Worm (Caenorhabditis elegans): ENCODE results near the gene cln-3.1.
"Not testable (repeated sequence)": the region's sequence is repeated elsewhere in the genome, so short reads cannot be mapped to it uniquely, and the experiment has no call there.

The cln-3.1 gene

ce11 chrV:11290888-11291287 is 25.4 kb upstream of the cln-3.1 start, which contains the start of gene C03E10.1:
Gene C03E10.1 (plus strand): TSS chrV:11291188.
- TF ChIP-seq nhr-76 (tag; optimal IDR thresholded peaks at IDR 0.05): no peak

- not testable (repeated sequence) for TF ChIP-seq snpc-4 (tag; optimal IDR thresholded peaks at IDR 0.05); nhr-42 (GFP tag; IDR thresholded peaks at IDR 0.05); saeg-2 (GFP tag; IDR thresholded peaks at IDR 0.05)
Measured at ce11 chrV:11286114-11286513, 20.7 kb upstream of the cln-3.1 start, which contains the start of gene C03E10.3. Gene C03E10.3 (plus strand): TSS chrV:11286414.

DNA sequence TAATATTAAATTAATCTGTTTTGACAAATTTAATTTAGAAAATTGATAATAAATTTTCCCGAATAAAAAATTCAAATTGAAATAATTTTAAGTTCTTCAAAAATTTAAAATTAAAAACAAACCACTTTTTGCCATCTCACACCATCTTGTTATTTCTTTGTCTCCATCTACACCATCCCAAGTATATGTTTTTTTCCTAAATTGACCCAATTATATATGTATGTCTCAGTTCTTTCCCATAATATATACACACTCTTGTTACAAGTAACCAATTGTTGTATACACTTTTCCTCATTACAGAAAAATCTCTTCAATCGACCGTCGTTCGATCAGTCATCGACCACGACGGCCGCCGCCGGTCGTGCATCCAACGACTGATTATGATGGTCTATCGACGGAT is 16.8 kb upstream of the cln-3.1 start, which contains the start of gene gly-20:
Gene gly-20 (plus strand): TSS at position 301 of the 400 bp plus-strand sequence.
- no peak for TF ChIP-seq arid-1 (GFP tag; conservative IDR thresholded peaks at IDR 0.05)
- no peak for TF ChIP-seq tra-1 (GFP tag; IDR thresholded peaks at IDR 0.05)
- no peak for TF ChIP-seq T26A8.4 (GFP tag; IDR thresholded peaks at IDR 0.05)
- TF ChIP-seq aly-2 (tag; optimal IDR thresholded peaks at IDR 0.05): no peak
- TF ChIP-seq tag-97 (GFP tag; IDR thresholded peaks at IDR 0.05): no peak
- no peak for TF ChIP-seq daf-8 (GFP tag; IDR thresholded peaks at IDR 0.05)
- no peak for TF ChIP-seq fos-1 (tag; optimal IDR thresholded peaks at IDR 0.05)
- TF ChIP-seq zag-1 (tag; optimal IDR thresholded peaks at IDR 0.05): no peak
- TF ChIP-seq set-16 (GFP tag; IDR thresholded peaks at IDR 0.05): no peak

DNA sequence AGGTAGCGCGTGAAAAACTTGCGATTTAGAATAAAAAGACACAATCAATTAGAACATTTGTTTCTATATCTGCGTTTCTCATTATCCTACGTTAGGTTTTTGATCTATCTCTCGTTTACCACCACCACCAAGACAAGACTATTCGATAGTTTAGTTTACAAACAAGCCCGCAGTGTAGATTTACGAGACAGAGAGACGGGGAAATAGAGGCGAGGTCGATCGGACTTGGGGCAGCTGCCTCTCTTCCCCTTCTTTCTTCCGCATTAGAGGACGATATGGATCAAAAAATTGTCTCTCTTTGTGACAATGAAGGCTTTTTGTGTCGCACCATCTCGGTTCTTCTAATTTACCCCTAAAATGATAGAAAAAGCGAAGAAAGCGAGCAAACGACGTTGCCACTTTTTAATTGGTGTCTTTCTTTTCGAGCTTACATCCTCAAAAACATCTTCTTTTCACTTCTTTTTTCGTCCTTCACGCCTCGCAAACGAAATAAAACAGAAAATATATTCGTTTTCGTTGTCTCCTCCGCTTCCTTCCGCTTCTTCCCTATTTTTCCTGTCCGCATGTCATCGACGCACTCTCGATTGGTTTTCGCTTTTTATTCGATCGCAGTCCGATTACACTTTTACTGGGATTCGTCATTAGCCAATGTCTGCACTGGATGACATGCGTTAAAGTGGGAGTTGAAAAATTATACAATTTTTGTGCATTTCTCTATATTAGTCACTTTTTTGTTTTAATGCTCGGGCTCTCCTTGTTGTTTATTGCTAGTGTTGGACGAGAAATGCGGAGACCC is 16.2 kb upstream of the cln-3.1 start:
- TF ChIP-seq nhr-41 (GFP tag; IDR thresholded peaks at IDR 0.05) (no peak), R02D3.7 (tag; optimal IDR thresholded peaks at IDR 0.05) (no peak), egl-27 (tag; optimal IDR thresholded peaks at IDR 0.05) (no peak), ceh-44 (GFP tag; IDR thresholded peaks at IDR 0.05) (no peak), madf-9 (GFP tag; conservative IDR thresholded peaks at IDR 0.05) (no peak), F44E2.7 (GFP tag; IDR thresholded peaks at IDR 0.05) (no peak), nhr-28 (tag; optimal IDR thresholded peaks at IDR 0.05) (peak; percentile 27), lin-38 (GFP tag; IDR thresholded peaks at IDR 0.05) (no peak), mdt-29 (GFP tag; IDR thresholded peaks at IDR 0.05) (no peak), arid-1 (GFP tag; conservative IDR thresholded peaks at IDR 0.05) (no peak), dpl-1 (GFP tag; optimal IDR thresholded peaks at IDR 0.05) (no peak), zfp-2 (tag; optimal IDR thresholded peaks at IDR 0.05) (no peak), tag-97 (GFP tag; IDR thresholded peaks at IDR 0.05) (no peak), mes-2 (tag; optimal IDR thresholded peaks at IDR 0.05; ENCODE audit: poor library complexity, severe bottlenecking) (no peak), dmd-9 (GFP tag; IDR thresholded peaks at IDR 0.05) (no peak), zip-11 (GFP tag; IDR thresholded peaks at IDR 0.05) (no peak), php-3 (GFP tag; IDR thresholded peaks at IDR 0.05) (no peak), Y75B8A.6 (GFP tag; IDR thresholded peaks at IDR 0.05) (no peak), F10B5.3 (tag; optimal IDR thresholded peaks at IDR 0.05) (no peak), F26F4.8 (GFP tag; conservative IDR thresholded peaks at IDR 0.05) (no peak), nhr-76 (tag; optimal IDR thresholded peaks at IDR 0.05) (no peak), F49E8.2 (tag; optimal IDR thresholded peaks at IDR 0.05; ENCODE audit: borderline replicate concordance) (no peak), zag-1 (tag; optimal IDR thresholded peaks at IDR 0.05) (no peak), ama-1 (optimal IDR thresholded peaks at IDR 0.05) (no peak), mxl-2 (GFP tag; conservative IDR thresholded peaks at IDR 0.05) (no peak), unc-62 (GFP tag; optimal IDR thresholded peaks at IDR 0.05 in 1 of 2) (peak in 1 of 2 experiments; percentile 90), unc-62 (tag; optimal IDR thresholded peaks at IDR 0.05) (no peak), mdl-1 (tag; optimal IDR thresholded peaks at IDR 0.05) (peak in 1 of 2 experiments; percentile 9), snpc-1.2 (GFP tag; IDR thresholded peaks at IDR 0.05) (no peak), rbr-2 (tag; optimal IDR thresholded peaks at IDR 0.05) (no peak), daf-16 (GFP tag; optimal IDR thresholded peaks at IDR 0.05) (no peak), daf-16 (tag; optimal IDR thresholded peaks at IDR 0.05) (no peak), T20F7.1 (GFP tag; optimal IDR thresholded peaks at IDR 0.05) (no peak), aha-1 (tag) (peak; percentile 92), aly-2 (tag; optimal IDR thresholded peaks at IDR 0.05) (no peak), nhr-77 (tag; optimal IDR thresholded peaks at IDR 0.05) (no peak), mxl-3 (GFP tag; optimal IDR thresholded peaks at IDR 0.05) (peak; percentile 45)
